Fruit fly (Drosophila melanogaster): Measurements from ENCODE around the gene CG42831.

Gene CG42831

dm6 chr3L:10817670-10818650 is 3.3 kb downstream of the CG42831 start (continued):
- TF ChIP-seq CG11398 (GFP tag; optimal IDR thresholded peaks at IDR 0.05), result no peak
- TF ChIP-seq CG6765 (GFP tag; optimal IDR thresholded peaks at IDR 0.05), result no peak
- no peak for TF ChIP-seq Hand (GFP tag; optimal IDR thresholded peaks at IDR 0.05)
- no peak for TF ChIP-seq hth (optimal IDR thresholded peaks at IDR 0.05)
- TF ChIP-seq CG15696 (tag; optimal IDR thresholded peaks at IDR 0.05), result no peak
- TF ChIP-seq CG16813 (GFP tag; IDR thresholded peaks at IDR 0.05; ENCODE audit: partially characterized antibody), result no peak
- TF ChIP-seq Oli (tag; optimal IDR thresholded peaks at IDR 0.05), result peak; percentile 47
- no peak for TF ChIP-seq Bdp1 (GFP tag; optimal IDR thresholded peaks at IDR 0.05)
- no peak for TF ChIP-seq CG43689 (GFP tag; IDR thresholded peaks at IDR 0.05)
- no peak for TF ChIP-seq CG34422 (GFP tag; IDR thresholded peaks at IDR 0.05)
- no peak for TF ChIP-seq CG14667 (GFP tag; IDR thresholded peaks at IDR 0.05)
- TF ChIP-seq dpn (GFP tag; optimal IDR thresholded peaks at IDR 0.05), result peak; percentile 28 to 35
- peak; percentile 27 for TF ChIP-seq odd (GFP tag; optimal IDR thresholded peaks at IDR 0.05)
- TF ChIP-seq gro (GFP tag; optimal IDR thresholded peaks at IDR 0.05), result no peak
- peak; percentile 3 for TF ChIP-seq CG17385 (GFP tag; optimal IDR thresholded peaks at IDR 0.05)
- TF ChIP-seq corto (GFP tag; optimal IDR thresholded peaks at IDR 0.05), result no peak
- no peak for TF ChIP-seq CG6254 (GFP tag; optimal IDR thresholded peaks at IDR 0.05)
- TF ChIP-seq NC2β (GFP tag; optimal IDR thresholded peaks at IDR 0.05), result no peak
- TF ChIP-seq CG9876 (GFP tag; optimal IDR thresholded peaks at IDR 0.05), result no peak
- TF ChIP-seq CG5953 (GFP tag; IDR thresholded peaks at IDR 0.05), result no peak
- peak; percentile 63 for TF ChIP-seq Med (GFP tag)
- TF ChIP-seq ash1 (GFP tag; optimal IDR thresholded peaks at IDR 0.05), result no peak
- no peak for TF ChIP-seq D (optimal IDR thresholded peaks at IDR 0.05)
- peak; percentile 20 for TF ChIP-seq D (GFP tag; optimal IDR thresholded peaks at IDR 0.05)
- no peak for TF ChIP-seq pnt (GFP tag; optimal IDR thresholded peaks at IDR 0.05)
- TF ChIP-seq ewg (GFP tag; optimal IDR thresholded peaks at IDR 0.05), result peak; percentile 49
- no peak for TF ChIP-seq klu (GFP tag; IDR thresholded peaks at IDR 0.05)
- peak; percentile 14; the same call in 1 of the 2 replicates for TF ChIP-seq CG10366 (GFP tag; IDR thresholded peaks at IDR 0.05)
- TF ChIP-seq gcm (GFP tag; optimal IDR thresholded peaks at IDR 0.05), result no peak
- TF ChIP-seq CG8924 (tag; optimal IDR thresholded peaks at IDR 0.05), result peak; percentile 48
- TF ChIP-seq CG17612 (GFP tag; IDR thresholded peaks at IDR 0.05), result no peak
- no peak for TF ChIP-seq CG15011 (GFP tag; optimal IDR thresholded peaks at IDR 0.05)
- no peak for TF ChIP-seq CG12236 (GFP tag; optimal IDR thresholded peaks at IDR 0.05)
- TF ChIP-seq CG7987 (GFP tag; optimal IDR thresholded peaks at IDR 0.05), result no peak
- peak; percentile 44 for TF ChIP-seq Sox100B (GFP tag; optimal IDR thresholded peaks at IDR 0.05)
- no peak for TF ChIP-seq Atf3 (GFP tag; optimal IDR thresholded peaks at IDR 0.05)
- TF ChIP-seq CG6689 (GFP tag; IDR thresholded peaks at IDR 0.05), result no peak
- no peak for TF ChIP-seq sug (tag; optimal IDR thresholded peaks at IDR 0.05)
- no peak for TF ChIP-seq croc (GFP tag; conservative IDR thresholded peaks at IDR 0.05)
- no peak for TF ChIP-seq lbe (GFP tag; optimal IDR thresholded peaks at IDR 0.05)
- TF ChIP-seq Doc2 (GFP tag; IDR thresholded peaks at IDR 0.05), result no peak
- TF ChIP-seq Mes4 (GFP tag; optimal IDR thresholded peaks at IDR 0.05), result no peak
- peak; percentile 25; the same call in 1 of the 3 replicates for TF ChIP-seq tgo (GFP tag; IDR thresholded peaks at IDR 0.05)
- no peak for TF ChIP-seq Myb (GFP tag; optimal IDR thresholded peaks at IDR 0.05)
- peak; percentile 50 for TF ChIP-seq Max (GFP tag; optimal IDR thresholded peaks at IDR 0.05)
- TF ChIP-seq Opbp (GFP tag; IDR thresholded peaks at IDR 0.05; ENCODE audit: partially characterized antibody), result no peak
- no peak for TF ChIP-seq MESR4 (GFP tag; optimal IDR thresholded peaks at IDR 0.05)
- no peak for TF ChIP-seq Oaz (GFP tag; IDR thresholded peaks at IDR 0.05)
- no peak for TF ChIP-seq Atf-2 (GFP tag; optimal IDR thresholded peaks at IDR 0.05)
- TF ChIP-seq CG9727 (GFP tag; optimal IDR thresholded peaks at IDR 0.05), result peak; percentile 42

Data from whole organism, embryonic.